Fruit fly (Drosophila melanogaster): ENCODE results near the gene Elp4.
A peak's percentile ranks its signal among the peaks of the same experiment; 100 is the strongest.

Gene Elp4

dm6 chr2L:5507082-5507481 is 16.9 kb upstream of the Elp4 start:
- no peak for TF ChIP-seq noc (tag; optimal IDR thresholded peaks at IDR 0.05)

dm6 chr2L:5507823-5508438 is 16.0 kb upstream of the Elp4 start:
- no peak for TF ChIP-seq noc (tag; optimal IDR thresholded peaks at IDR 0.05)

dm6 chr2L:5514946-5515345 is 9.0 kb upstream of the Elp4 start:
- no peak for TF ChIP-seq noc (tag; optimal IDR thresholded peaks at IDR 0.05)

- TF ChIP-seq noc (tag; optimal IDR thresholded peaks at IDR 0.05): no peak
Observed at dm6 chr2L:5517393-5517792, 6.5 kb upstream of the Elp4 start, which contains the start of gene CG14020. CG14020 (plus strand) TSS chr2L:5517737.

dm6 chr2L:5519846-5520384 is 4.0 kb upstream of the Elp4 start, which contains the start of the genes CG7382 and cl:
CG7382 (minus strand) TSS chr2L:5519896.
cl (plus strand) TSS chr2L:5520135.
- no peak for TF ChIP-seq noc (tag; optimal IDR thresholded peaks at IDR 0.05)

- no peak for TF ChIP-seq noc (tag; optimal IDR thresholded peaks at IDR 0.05)
Observed at dm6 chr2L:5520757-5521156, 3.2 kb upstream of the Elp4 start.

dm6 chr2L:5525723-5526122 is 1.8 kb downstream of the Elp4 start, which contains the start of gene Cap-D3:
Cap-D3 (plus strand) TSS chr2L:5525905.
- TF ChIP-seq noc (tag; optimal IDR thresholded peaks at IDR 0.05): no peak

- TF ChIP-seq noc (tag; optimal IDR thresholded peaks at IDR 0.05): no peak
Observed at dm6 chr2L:5526738-5527137, 2.8 kb downstream of the Elp4 start, which contains the start of gene Cox11. Cox11 (plus strand) TSS chr2L:5526957.

dm6 chr2L:5527861-5528260 is 3.9 kb downstream of the Elp4 start, which contains the start of gene CG31915:
CG31915 (plus strand) TSS chr2L:5528123.
- no peak for TF ChIP-seq noc (tag; optimal IDR thresholded peaks at IDR 0.05)

- no peak for TF ChIP-seq noc (tag; optimal IDR thresholded peaks at IDR 0.05)
Observed at dm6 chr2L:5532061-5532460, 8.1 kb downstream of the Elp4 start, which contains the start of gene Coq6. Coq6 (minus strand) TSS chr2L:5532223.

dm6 chr2L:5536658-5537057 is 12.7 kb downstream of the Elp4 start, which contains the start of gene tomb:
tomb (minus strand) TSS chr2L:5536758.
- no peak for TF ChIP-seq noc (tag; optimal IDR thresholded peaks at IDR 0.05)

dm6 chr2L:5537063-5537462 is 13.1 kb downstream of the Elp4 start:
- no peak for TF ChIP-seq noc (tag; optimal IDR thresholded peaks at IDR 0.05)

- no peak for TF ChIP-seq noc (tag; optimal IDR thresholded peaks at IDR 0.05)
Observed at dm6 chr2L:5539034-5539433, 15.1 kb downstream of the Elp4 start, which contains the start of gene CG14015. CG14015 (minus strand) TSS chr2L:5539196.

- TF ChIP-seq noc (tag; optimal IDR thresholded peaks at IDR 0.05): no peak
Observed at dm6 chr2L:5541935-5542685, 18.2 kb downstream of the Elp4 start, which contains the start of the genes Hel25E and Lam. Hel25E (minus strand) TSS chr2L:5542314. Lam (plus strand) TSS chr2L:5542480.

dm6 chr2L:5542944-5543515 is 19.1 kb downstream of the Elp4 start:
- TF ChIP-seq noc (tag; optimal IDR thresholded peaks at IDR 0.05): peak; percentile 21

dm6 chr2L:5546207-5546517 is 22.2 kb downstream of the Elp4 start:
- TF ChIP-seq noc (tag; optimal IDR thresholded peaks at IDR 0.05): no peak

All from whole organism, larva.